Worm (Caenorhabditis elegans): ENCODE results near the gene srh-112.
"Not testable (repeated sequence)": the region's sequence is repeated elsewhere in the genome, so short reads cannot be mapped to it uniquely, and the experiment has no call there.

The srh-112 gene

DNA sequence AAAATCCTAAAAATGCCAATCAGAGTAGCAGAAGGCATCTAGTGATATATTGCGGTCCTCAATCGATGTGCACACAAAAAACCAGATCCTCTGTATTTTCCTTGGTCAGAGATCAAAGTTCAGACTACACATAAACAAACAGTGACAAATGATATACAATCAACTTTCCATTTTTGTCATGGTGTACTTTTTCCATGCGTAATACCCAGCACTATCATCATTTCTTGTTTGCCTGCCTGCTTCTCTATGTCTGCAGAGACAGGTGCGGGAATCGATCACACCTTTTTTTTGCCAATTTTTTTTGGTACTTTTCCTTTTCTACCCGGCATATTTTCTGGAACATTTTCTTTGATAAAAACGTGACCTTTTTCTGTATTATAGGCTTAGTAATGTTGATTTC is 32.2 kb upstream of the srh-112 start (continued):
- TF ChIP-seq nhr-48 (tag; optimal IDR thresholded peaks at IDR 0.05) (no peak), pqm-1 (tag; optimal IDR thresholded peaks at IDR 0.05) (peak; percentile 32), dve-1 (tag; optimal IDR thresholded peaks at IDR 0.05; ENCODE audit: insufficient read depth) (no peak), hmg-1.1 (GFP tag; IDR thresholded peaks at IDR 0.05) (no peak)

DNA sequence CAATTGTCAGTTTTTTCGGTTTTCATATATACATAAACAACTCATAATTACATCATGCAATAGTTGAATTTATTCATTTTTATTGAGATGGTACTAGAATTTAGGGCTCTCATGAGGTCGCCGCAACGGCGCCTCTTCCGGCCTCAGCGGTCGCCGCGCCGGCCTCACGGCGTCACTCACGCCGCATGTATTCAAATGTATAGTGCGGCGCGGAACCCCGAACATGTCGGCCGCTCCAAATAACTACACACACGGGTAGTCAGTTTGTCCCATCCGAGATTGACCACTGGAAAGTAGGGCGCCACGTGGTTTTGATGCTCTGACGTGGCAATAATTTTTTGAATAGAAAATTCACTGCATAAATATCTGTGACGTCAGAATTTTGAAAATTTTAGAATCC is 31.6 kb upstream of the srh-112 start:
- no peak for TF ChIP-seq tra-1 (GFP tag; IDR thresholded peaks at IDR 0.05)
- peak; percentile 59; the same call in 1 of the 2 replicates for TF ChIP-seq set-16 (GFP tag; IDR thresholded peaks at IDR 0.05)

DNA sequence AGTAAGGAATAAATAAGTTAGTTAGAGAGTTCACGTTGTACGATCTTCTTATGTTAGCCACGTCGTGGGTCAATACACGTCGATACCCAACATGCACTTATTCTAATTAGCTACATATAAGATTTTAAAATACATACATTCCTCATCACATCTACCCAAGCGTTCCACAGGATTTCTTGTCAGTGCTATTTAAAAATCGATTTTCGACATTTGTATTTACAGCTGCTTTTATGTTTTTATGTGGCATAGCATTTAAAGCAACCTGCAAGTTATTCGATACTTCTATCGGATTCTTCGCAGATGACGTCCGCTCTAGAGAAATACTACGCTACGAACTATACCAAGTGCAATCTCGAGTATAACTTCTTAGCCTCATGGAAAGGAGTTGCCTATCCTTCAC is 29.4 kb upstream of the srh-112 start, which contains the start of gene srh-115:
Gene srh-115, plus strand, starts transcription at position 301 of the 400 bp plus-strand sequence.
- TF ChIP-seq zag-1 (tag; optimal IDR thresholded peaks at IDR 0.05) (no peak), vab-7 (GFP tag; IDR thresholded peaks at IDR 0.05) (no peak)

DNA sequence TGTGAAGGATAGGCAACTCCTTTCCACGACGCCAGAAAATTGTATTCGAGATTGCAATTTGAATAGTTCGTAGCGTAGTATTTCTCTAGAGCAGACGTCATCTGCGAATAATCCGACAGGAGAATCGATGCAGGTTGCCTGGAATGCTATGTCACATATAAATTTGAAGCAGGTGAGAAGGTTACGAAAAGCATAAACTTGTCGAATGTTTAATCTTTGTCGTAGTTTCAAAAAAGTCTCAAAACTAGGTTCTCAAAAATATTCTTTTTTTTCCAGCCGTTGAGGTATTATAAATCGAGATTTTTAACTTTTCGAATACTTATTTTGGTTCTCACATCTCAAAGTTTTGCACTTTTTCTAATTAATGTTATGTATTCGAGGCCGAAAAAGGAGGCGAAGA is 29.0 kb upstream of the srh-112 start, which contains the start of gene srh-116:
Gene srh-116, minus strand, starts transcription at position 101 of the 400 bp plus-strand sequence.
- not testable (repeated sequence) for TF ChIP-seq nhr-11 (tag; optimal IDR thresholded peaks at IDR 0.05); ces-1 (GFP tag; optimal IDR thresholded peaks at IDR 0.05); duxl-1 (tag; optimal IDR thresholded peaks at IDR 0.05; ENCODE audit: poor library complexity)

DNA sequence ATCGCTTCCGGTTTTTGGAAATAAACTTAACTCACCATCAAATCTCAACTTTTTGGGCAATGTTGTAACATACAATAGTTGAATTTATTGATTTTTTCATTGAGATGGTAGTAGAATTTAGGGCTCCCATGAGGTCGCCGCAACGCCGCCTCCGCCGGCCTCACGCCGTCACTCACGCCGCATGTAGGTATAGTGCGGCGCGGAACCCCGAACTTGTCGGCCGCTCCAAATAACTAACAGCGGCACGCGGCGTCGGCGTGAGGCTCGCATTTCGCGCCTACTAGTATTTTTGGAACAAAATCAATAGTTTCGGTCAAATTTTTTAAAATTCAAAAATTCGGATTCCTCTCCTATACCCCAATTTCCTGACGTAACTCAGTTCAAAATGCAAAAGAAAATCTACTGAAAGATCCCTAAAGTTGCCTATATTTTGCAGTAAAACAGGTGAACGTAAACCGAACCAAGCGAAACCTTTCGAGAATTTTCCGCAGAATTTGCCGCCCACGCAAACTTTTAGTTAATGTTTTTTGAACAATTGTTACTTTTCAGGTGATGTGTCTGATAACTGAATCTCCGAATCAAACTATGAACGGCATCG is 25.4 kb upstream of the srh-112 start, which contains the start of gene Y61B8A.6:
Gene Y61B8A.6, plus strand, starts transcription at position 548 of the 598 bp plus-strand sequence.
- peak; percentile 73 for TF ChIP-seq set-16 (GFP tag; IDR thresholded peaks at IDR 0.05)
- no peak for TF ChIP-seq daf-16 (GFP tag; optimal IDR thresholded peaks at IDR 0.05)
- no peak for TF ChIP-seq daf-16 (tag; optimal IDR thresholded peaks at IDR 0.05)

DNA sequence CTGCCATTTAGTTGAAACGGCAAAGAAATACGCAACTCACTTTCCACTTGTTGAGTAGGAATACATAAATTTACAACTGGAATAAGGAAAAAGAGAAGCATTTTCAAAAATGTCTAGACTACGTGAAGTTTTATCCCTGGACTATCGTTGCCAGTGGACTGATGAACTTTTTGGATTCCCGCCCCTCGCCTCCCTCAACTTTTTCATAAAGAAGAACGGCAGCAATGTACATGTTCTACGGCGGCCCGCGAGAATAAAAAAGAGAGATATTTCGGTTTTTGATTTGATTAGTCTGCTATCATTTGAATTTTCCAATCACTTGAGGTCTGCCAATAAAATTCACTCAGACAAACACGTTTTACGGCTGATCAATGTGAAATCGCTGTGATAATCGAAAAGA is 22.9 kb upstream of the srh-112 start, which contains the start of gene clec-243:
Gene clec-243, minus strand, starts transcription at position 101 of the 400 bp plus-strand sequence.
- TF ChIP-seq T26A8.4 (GFP tag; IDR thresholded peaks at IDR 0.05) = no peak
- TF ChIP-seq F37D6.2 (tag; optimal IDR thresholded peaks at IDR 0.05) = no peak
- TF ChIP-seq jun-1 (tag; optimal IDR thresholded peaks at IDR 0.05) = no peak
- no peak for TF ChIP-seq lir-3 (tag; optimal IDR thresholded peaks at IDR 0.05)
- TF ChIP-seq mxl-3 (GFP tag; optimal IDR thresholded peaks at IDR 0.05) = no peak
- TF ChIP-seq daf-16 (GFP tag; optimal IDR thresholded peaks at IDR 0.05) = no peak
- no peak for TF ChIP-seq daf-16 (tag; optimal IDR thresholded peaks at IDR 0.05)
- no peak for TF ChIP-seq F26F4.8 (GFP tag; conservative IDR thresholded peaks at IDR 0.05)
- no peak for TF ChIP-seq F44E2.7 (GFP tag; IDR thresholded peaks at IDR 0.05)
- TF ChIP-seq ceh-32 (tag; optimal IDR thresholded peaks at IDR 0.05; ENCODE audit: poor library complexity) = no peak
- no peak for TF ChIP-seq lin-13 (GFP tag; optimal IDR thresholded peaks at IDR 0.05)
- TF ChIP-seq daf-8 (GFP tag; IDR thresholded peaks at IDR 0.05) = no peak
- TF ChIP-seq ceh-20 (GFP tag; IDR thresholded peaks at IDR 0.05) = no peak
- no peak for TF ChIP-seq Y5F2A.4 (GFP tag; optimal IDR thresholded peaks at IDR 0.05)
- TF ChIP-seq ZK337.2 (GFP tag; IDR thresholded peaks at IDR 0.05) = no peak
- no peak for TF ChIP-seq ztf-7 (tag; optimal IDR thresholded peaks at IDR 0.05)
- TF ChIP-seq dpl-1 (GFP tag; optimal IDR thresholded peaks at IDR 0.05) = no peak
- no peak for TF ChIP-seq nhr-111 (GFP tag; optimal IDR thresholded peaks at IDR 0.05)
- TF ChIP-seq Y48G9A.11 (GFP tag; IDR thresholded peaks at IDR 0.05) = no peak
